Worm (Caenorhabditis elegans) whole organism, L4/young adult: ENCODE results near the gene R02D5.24.

ENCODE experiments used
- W03F9.2 ChIP-seq: fragments of 150-350 bp; optimal IDR thresholded peaks from 2 replicates; lab custom pipeline; 2014; ENCODE audit warnings: missing biosample characterization, missing genetic modification characterization
- dao-5 ChIP-seq: sonication (generic microtip); optimal IDR thresholded peaks from 2 replicates; lab custom pipeline; 2016; ENCODE audit warnings: missing genotype, missing genetic modification characterization, moderate library complexity, missing compliant biosample characterization
- him-1 ChIP-seq: sonication (generic microtip); optimal IDR thresholded peaks from 2 replicates; lab custom pipeline; 2016; ENCODE audit warnings: missing genotype, missing genetic modification reagents, missing genetic modification characterization, missing compliant biosample characterization

Gene R02D5.24

DNA sequence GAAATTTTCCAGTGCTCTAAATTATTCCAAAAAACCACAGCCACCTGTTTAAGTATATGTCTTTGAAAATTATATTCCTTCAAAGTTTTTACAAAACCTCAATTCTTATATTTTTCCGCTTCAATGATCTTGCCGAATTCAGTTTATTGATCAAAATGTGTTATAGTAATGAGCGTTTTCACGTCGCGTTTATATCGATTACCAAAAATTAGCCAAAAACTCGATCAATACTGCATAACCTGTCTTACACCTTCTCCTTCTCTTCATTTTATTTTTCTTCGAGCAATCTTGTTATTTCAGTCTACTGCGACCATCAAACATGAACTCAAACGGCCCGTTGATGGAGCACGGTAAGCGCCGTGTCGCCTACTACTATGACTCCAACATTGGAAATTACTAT is 23.9 kb downstream of the R02D5.24 start, which contains the start of gene hda-1:
Gene hda-1, plus strand, starts transcription at position 301 of the 400 bp plus-strand sequence.
- TF ChIP-seq W03F9.2 (tag; lab: Kevin White, UChicago): no peak
- no peak for TF ChIP-seq him-1
- no peak for TF ChIP-seq dao-5

DNA sequence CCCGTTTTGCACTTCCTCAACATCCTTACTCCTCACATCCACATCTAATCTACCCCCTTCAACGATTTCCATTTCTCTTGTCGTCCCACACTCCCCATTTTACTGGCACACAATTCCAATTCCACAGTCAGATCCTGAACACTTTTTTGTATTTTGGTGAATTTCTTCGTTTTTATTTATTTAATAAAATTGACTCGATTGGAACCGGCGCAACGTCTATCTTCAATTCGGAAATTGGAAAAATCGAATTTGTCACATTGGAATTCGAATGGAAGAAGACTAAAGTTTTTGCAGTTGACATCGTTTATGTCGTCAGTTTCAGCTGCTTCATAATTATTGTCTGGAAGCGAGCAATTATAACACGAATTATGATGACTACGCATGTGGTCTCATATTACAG is 26.1 kb downstream of the R02D5.24 start:
- TF ChIP-seq dao-5: no peak
- no peak for TF ChIP-seq him-1
- no peak for TF ChIP-seq W03F9.2 (tag; lab: Kevin White, UChicago)

DNA sequence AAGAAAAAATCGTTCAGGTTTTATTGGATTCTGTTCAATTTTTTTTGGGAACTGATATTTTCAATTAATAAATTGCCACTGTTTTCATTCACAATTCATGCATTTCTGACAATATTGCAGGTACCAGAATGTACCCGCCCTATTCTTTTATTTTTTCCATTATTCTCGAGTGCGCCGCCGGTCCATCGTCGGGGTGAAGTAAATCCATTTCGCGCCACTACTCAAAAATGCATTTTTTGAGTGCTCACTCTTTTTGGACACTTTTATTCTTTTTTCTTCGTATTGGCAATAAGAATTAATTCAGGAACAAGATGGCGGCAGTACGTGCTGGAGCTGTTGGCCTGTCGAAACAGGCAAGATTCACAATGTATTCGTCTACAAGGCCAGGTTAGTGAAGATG is 29.7 kb downstream of the R02D5.24 start, which contains the start of gene kcnl-4:
Gene kcnl-4, plus strand, starts transcription at position 301 of the 400 bp plus-strand sequence.
- TF ChIP-seq W03F9.2 (tag; lab: Kevin White, UChicago) (no peak), dao-5 (no peak), him-1 (no peak)

DNA sequence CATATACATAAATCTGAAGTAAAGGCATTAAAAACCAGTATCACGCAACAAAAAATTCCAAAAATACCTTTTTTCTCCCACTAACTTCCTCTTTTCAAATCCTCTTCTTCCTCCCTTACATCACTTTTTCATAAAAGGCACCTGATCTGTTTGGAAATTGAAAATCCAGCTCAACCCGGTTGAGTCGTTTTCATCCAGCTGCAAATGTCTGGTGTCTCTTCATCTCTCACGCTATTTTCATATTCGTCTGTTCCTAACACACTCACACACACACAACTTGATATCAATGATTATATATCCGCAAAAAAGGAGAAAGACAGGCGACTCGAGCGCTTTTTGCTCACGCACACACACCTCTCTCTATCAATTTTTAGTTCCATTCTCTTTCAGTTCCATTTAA is 31.2 kb downstream of the R02D5.24 start:
- TF ChIP-seq dao-5: no peak

DNA sequence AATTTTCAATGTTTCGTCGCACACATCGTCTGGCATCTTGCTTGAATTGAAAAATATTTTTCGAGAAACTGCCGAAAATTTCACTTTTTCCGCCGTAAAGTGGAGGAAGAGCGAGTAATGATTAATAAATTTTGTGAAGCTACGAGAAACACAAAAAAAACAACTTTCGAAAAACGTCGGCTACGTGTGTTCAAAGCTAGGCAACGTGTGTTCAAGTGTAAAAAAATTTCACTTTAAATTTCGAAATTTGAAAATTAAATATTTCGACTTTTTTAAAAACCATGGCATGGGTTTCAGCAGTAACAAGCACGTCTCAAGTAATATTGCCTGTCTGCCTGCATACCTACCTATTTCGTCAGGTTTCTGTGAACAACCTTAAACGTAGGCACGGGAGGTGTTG is 35.1 kb downstream of the R02D5.24 start, which contains the start of gene tag-191:
Gene tag-191, minus strand, starts transcription at position 101 of the 400 bp plus-strand sequence.
- no peak for TF ChIP-seq W03F9.2 (tag; lab: Kevin White, UChicago)
- TF ChIP-seq dao-5: no peak
- TF ChIP-seq him-1: no peak

DNA sequence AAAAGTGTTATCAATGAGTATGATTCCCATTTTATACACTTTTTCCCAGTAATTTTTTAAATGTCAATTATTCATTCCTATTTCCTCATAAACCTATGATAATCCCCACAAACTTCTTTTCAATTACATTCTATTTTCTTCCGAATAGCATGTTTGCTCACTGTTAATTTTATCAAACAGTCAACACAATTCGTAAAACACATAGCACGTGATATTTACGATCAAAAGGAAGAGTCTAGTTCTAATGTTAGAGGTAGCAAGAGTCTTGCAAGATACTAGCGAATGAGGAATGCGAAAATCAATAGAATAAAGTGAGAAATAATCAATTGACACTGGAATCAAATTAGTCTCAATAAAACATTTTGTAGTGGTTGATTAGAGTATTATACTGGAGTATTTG is 38.2 kb downstream of the R02D5.24 start:
- no peak for TF ChIP-seq him-1
- no peak for TF ChIP-seq dao-5
- TF ChIP-seq W03F9.2 (tag; lab: Kevin White, UChicago): no peak

DNA sequence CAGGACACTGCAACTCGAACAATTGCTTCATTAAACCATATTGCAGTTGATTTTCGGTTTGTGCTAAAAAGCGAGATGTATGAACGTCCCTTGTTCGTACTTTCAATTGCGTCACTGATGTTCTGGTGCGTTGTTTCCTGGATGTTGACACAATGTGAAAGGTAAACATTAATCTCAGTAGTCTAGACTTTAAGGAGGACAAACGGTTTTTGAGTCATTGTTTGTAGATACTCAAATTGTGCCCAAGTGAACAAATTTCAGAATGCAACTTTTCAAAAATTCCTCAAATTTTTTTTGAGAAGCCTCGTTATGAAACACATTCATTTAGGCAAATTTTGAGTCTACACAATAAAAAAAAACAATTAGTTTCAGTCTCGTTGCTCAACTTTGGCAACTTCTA is 39.8 kb downstream of the R02D5.24 start:
- TF ChIP-seq him-1 (no peak), dao-5 (no peak), W03F9.2 (tag; lab: Kevin White, UChicago) (no peak)

DNA sequence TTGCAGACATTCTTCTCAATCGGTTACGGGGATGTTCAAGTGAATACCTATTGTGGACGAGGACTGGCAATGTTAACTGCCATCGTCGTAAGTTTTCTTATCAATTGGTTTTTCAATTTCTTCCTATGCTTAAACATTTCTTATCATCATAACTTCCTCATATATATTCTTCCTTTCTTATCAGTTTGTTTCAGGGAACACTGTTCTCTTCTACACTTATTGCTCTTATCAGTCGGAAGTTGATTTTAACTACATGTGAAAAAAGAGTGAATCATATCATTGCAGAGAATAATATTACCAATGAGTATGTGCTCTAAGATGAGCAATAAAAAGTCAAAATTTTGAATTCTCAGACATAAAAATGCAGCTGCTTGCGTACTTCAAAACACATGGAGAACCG is 41.0 kb downstream of the R02D5.24 start:
- TF ChIP-seq him-1: no peak
- no peak for TF ChIP-seq W03F9.2 (tag; lab: Kevin White, UChicago)
- TF ChIP-seq dao-5: no peak

DNA sequence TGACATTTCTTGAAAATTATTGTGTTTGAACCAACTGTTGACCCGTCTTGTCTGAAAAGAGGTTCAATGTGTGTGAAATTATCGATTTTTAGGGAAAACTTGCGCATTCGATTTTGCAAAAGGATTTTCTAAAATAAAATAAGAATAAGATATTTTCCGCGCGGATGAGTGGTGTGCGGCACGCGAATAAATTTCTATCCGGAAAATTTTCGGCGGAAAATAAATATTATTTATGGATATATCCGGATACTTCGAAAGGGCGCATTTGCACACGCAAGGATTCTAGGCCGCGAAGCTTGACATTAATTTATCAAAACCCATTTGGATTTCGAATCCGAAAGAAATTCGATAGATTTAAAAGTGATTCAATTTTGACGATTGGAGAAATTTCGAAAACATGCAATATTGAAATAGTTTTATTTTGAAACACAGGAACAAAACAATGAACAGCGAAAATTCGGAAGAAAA is 44.7 kb downstream of the R02D5.24 start, which contains the start of gene rike-1:
Gene rike-1, minus strand, starts transcription at position 51 of the 468 bp plus-strand sequence.
- TF ChIP-seq him-1 (no peak), W03F9.2 (tag; lab: Kevin White, UChicago) (no peak), dao-5 (no peak)

DNA sequence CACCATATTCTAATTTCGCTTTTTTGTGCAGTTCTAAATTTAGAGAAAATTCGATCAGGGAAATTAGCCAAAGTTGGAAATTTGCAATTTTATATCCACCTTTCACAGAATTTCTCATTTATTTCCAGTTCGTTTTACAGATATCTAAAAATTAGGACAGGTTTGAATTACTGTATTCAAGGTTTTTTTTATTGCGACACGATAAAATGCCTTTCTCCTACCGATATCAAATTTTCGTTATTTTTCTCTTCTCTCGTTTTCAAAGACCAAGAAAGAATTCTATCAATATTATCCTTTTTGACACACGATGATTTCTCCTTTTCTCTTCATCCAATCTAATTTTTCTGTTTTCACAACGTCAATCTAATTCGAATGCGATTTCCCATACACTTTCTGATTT is 45.4 kb downstream of the R02D5.24 start, which contains the start of gene C53A5.13:
Gene C53A5.13, plus strand, starts transcription at position 301 of the 400 bp plus-strand sequence.
- no peak for TF ChIP-seq W03F9.2 (tag; lab: Kevin White, UChicago)
- TF ChIP-seq dao-5: no peak
- no peak for TF ChIP-seq him-1

DNA sequence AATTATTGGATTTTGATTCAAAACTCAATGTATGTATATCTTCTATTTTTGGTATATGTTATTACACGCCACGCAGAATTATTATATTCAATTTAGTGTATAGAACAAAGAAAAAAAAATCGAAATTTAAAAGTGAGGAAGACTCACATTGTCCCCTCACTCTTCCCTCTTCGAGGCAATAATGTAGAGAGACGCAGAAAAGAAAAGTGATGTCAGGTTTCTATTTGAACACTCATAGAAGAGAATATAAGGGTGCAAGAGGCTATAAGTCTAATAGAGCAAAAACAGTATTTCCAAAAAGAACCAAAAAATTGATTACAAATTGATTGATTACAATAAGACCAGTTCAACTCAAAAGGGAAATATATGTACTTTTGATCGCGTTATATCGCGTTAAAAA is 47.4 kb downstream of the R02D5.24 start:
- TF ChIP-seq him-1 (no peak), dao-5 (no peak), W03F9.2 (tag; lab: Kevin White, UChicago) (no peak)
